Worm (Caenorhabditis elegans): ENCODE results near the gene nlp-7.

nlp-7 gene

ce11 chrX:8556614-8557196 is 36.3 kb upstream of the nlp-7 start, which contains the start of gene utx-1 (continued):
- TF ChIP-seq mdl-1 (tag; optimal IDR thresholded peaks at IDR 0.05) (peak in 1 of 2 experiments; percentile 31), nhr-48 (tag; optimal IDR thresholded peaks at IDR 0.05) (no peak), ama-1 (optimal IDR thresholded peaks at IDR 0.05) (no peak), gei-8 (GFP tag; optimal IDR thresholded peaks at IDR 0.05) (no peak), Y75B8A.6 (GFP tag; IDR thresholded peaks at IDR 0.05) (no peak), saeg-2 (GFP tag; IDR thresholded peaks at IDR 0.05) (no peak), Y5F2A.4 (GFP tag; optimal IDR thresholded peaks at IDR 0.05) (no peak), F10B5.3 (tag; optimal IDR thresholded peaks at IDR 0.05) (no peak), ceh-82 (tag; optimal IDR thresholded peaks at IDR 0.05) (no peak), egl-27 (tag; optimal IDR thresholded peaks at IDR 0.05) (no peak), zag-1 (tag; optimal IDR thresholded peaks at IDR 0.05) (no peak), tag-97 (GFP tag; IDR thresholded peaks at IDR 0.05) (no peak), Y105C5A.15 (GFP tag; IDR thresholded peaks at IDR 0.05) (no peak), lin-38 (GFP tag; IDR thresholded peaks at IDR 0.05) (no peak), daf-8 (GFP tag; IDR thresholded peaks at IDR 0.05) (no peak), fkh-10 (GFP tag; optimal IDR thresholded peaks at IDR 0.05) (no peak), nhr-237 (tag; optimal IDR thresholded peaks at IDR 0.05) (no peak), nhr-10 (tag; optimal IDR thresholded peaks at IDR 0.05) (no peak), mxl-2 (GFP tag; conservative IDR thresholded peaks at IDR 0.05) (no peak), nhr-6 (tag; optimal IDR thresholded peaks at IDR 0.05) (peak; percentile 18), ztf-11 (tag; optimal IDR thresholded peaks at IDR 0.05) (no peak), ZK337.2 (GFP tag; IDR thresholded peaks at IDR 0.05) (no peak), skn-1 (tag; optimal IDR thresholded peaks at IDR 0.05) (no peak)

ce11 chrX:8562586-8562985 is 30.4 kb upstream of the nlp-7 start:
- TF ChIP-seq lim-7 (GFP tag; IDR thresholded peaks at IDR 0.05) (no peak), unc-62 (GFP tag; optimal IDR thresholded peaks at IDR 0.05 in 1 of 2) (peak in 1 of 2 experiments; percentile 90), unc-62 (tag; optimal IDR thresholded peaks at IDR 0.05) (no peak), F37D6.2 (tag; optimal IDR thresholded peaks at IDR 0.05) (no peak)

DNA sequence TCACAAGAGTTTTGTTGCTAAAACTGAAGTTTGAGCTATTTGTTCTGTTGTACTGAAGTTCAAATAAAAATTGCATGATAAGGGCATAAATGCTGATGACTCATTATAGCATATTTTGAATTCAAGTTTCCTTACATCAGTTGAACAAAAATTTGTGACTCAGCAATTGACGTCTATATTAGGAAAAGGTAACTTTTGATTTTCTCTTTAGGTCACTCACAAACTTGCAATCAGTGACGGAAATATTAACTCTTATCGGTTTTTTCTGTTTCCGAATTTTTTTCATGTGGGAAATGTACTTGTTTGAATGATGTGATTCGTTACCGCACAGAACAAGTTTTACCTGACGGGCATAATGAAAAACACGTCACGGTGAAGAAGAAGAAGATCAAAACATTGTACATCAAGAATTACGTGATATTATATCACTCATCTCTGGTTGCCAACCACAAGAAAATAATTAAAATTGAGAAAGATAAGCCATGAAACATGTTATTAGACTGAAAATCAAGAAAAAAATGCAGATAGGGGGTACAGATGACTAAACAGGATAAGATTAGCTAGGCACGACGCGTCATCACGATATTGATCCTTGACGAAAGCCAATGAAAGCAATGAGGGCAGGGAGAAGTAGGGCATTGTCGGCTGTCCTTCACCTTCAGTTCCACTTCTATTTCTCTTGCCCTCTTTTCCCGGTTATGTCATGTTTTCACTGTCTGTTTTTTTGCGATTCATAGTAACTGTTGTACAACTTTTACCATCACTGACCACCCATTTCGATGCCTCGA is 29.1 kb upstream of the nlp-7 start:
- TF ChIP-seq fos-1 (tag; optimal IDR thresholded peaks at IDR 0.05) = no peak
- no peak for TF ChIP-seq mdt-29 (GFP tag; IDR thresholded peaks at IDR 0.05)
- peak in 1 of 2 experiments; percentile 94 for TF ChIP-seq unc-62 (GFP tag; optimal IDR thresholded peaks at IDR 0.05 in 1 of 2)
- TF ChIP-seq unc-62 (tag; optimal IDR thresholded peaks at IDR 0.05) = no peak
- peak; percentile 49 for TF ChIP-seq dmd-6 (GFP tag; IDR thresholded peaks at IDR 0.05)
- TF ChIP-seq egl-27 (tag; optimal IDR thresholded peaks at IDR 0.05) = no peak
- peak; percentile 33 for TF ChIP-seq hlh-11 (tag; optimal IDR thresholded peaks at IDR 0.05)
- peak; percentile 44 for TF ChIP-seq nhr-28 (tag; optimal IDR thresholded peaks at IDR 0.05)
- peak; percentile 38 for TF ChIP-seq aha-1 (tag)
- peak; percentile 11 for TF ChIP-seq nhr-48 (tag; optimal IDR thresholded peaks at IDR 0.05)
- TF ChIP-seq pqm-1 (tag; optimal IDR thresholded peaks at IDR 0.05) = peak; percentile 87
- no peak for TF ChIP-seq madf-5 (GFP tag; IDR thresholded peaks at IDR 0.05)
- peak; percentile 30 for TF ChIP-seq hlh-30 (tag; optimal IDR thresholded peaks at IDR 0.05; ENCODE audit: insufficient read depth)
- no peak for TF ChIP-seq nhr-102 (tag; optimal IDR thresholded peaks at IDR 0.05)
- TF ChIP-seq daf-16 (GFP tag; optimal IDR thresholded peaks at IDR 0.05) = no peak
- peak; percentile 38 for TF ChIP-seq daf-16 (tag; optimal IDR thresholded peaks at IDR 0.05)
- TF ChIP-seq mep-1 (tag; optimal IDR thresholded peaks at IDR 0.05) = no peak
- TF ChIP-seq egl-43 (GFP tag; IDR thresholded peaks at IDR 0.05) = no peak
